Worm (Caenorhabditis elegans): Measurements from ENCODE around the gene mrg-1.
A peak's percentile ranks its signal among the peaks of the same experiment; 100 is the strongest.

mrg-1 gene

DNA sequence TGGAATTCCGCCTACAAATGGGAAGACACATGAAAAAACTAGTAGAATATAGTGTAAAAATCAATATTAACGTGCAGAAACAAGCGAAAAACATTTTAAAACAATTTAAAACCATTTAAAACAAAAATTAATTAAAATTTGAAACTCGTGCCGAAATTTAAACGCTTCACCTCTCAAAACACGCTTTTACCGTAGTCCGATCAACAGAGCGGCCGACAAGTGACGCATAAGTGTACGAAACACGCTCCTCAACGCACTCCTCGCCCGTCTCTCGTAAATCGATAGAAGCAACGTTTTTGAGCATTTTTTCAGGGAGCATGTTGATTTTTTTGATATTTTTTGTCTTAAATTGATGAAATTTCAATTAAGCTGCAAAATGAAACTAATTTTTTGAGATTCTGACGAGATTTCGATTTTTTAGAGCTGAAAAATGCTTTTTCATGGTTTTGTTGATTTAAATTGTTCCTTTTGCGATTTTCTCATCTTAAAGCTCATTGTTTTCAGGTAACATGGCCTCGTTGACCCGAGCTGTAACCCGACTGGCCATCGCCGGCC, 30.6 kb upstream of the mrg-1 start, which contains the start of gene cox-5A (continued):
- TF ChIP-seq ama-1 (optimal IDR thresholded peaks at IDR 0.05) (peak; percentile 85), sma-9 (GFP tag; optimal IDR thresholded peaks at IDR 0.05) (peak; percentile 99), sma-9 (tag; optimal IDR thresholded peaks at IDR 0.05) (no peak), lsy-2 (tag; optimal IDR thresholded peaks at IDR 0.05) (peak; percentile 100), R02D3.7 (tag; optimal IDR thresholded peaks at IDR 0.05) (peak; percentile 85), elt-1 (tag; optimal IDR thresholded peaks at IDR 0.05) (no peak), sma-3 (GFP tag; optimal IDR thresholded peaks at IDR 0.05) (peak; percentile 100), mbf-1 (tag; optimal IDR thresholded peaks at IDR 0.05) (peak; percentile 57), sem-4 (tag; optimal IDR thresholded peaks at IDR 0.05) (peak; percentile 100), zag-1 (tag; optimal IDR thresholded peaks at IDR 0.05) (peak; percentile 96), nhr-77 (tag; optimal IDR thresholded peaks at IDR 0.05) (peak; percentile 90), skn-1 (tag; optimal IDR thresholded peaks at IDR 0.05) (peak; percentile 87), peb-1 (tag; optimal IDR thresholded peaks at IDR 0.05) (no peak), nhr-23 (tag; optimal IDR thresholded peaks at IDR 0.05) (no peak), ceh-16 (tag; optimal IDR thresholded peaks at IDR 0.05) (peak; percentile 93), nhr-11 (tag; optimal IDR thresholded peaks at IDR 0.05) (no peak), nhr-237 (tag; optimal IDR thresholded peaks at IDR 0.05) (peak; percentile 89), elt-3 (tag; optimal IDR thresholded peaks at IDR 0.05) (no peak), C34F6.9 (tag; optimal IDR thresholded peaks at IDR 0.05) (peak; percentile 100), snpc-4 (tag; optimal IDR thresholded peaks at IDR 0.05) (peak; percentile 92), lin-13 (GFP tag; optimal IDR thresholded peaks at IDR 0.05) (peak; percentile 99)

DNA sequence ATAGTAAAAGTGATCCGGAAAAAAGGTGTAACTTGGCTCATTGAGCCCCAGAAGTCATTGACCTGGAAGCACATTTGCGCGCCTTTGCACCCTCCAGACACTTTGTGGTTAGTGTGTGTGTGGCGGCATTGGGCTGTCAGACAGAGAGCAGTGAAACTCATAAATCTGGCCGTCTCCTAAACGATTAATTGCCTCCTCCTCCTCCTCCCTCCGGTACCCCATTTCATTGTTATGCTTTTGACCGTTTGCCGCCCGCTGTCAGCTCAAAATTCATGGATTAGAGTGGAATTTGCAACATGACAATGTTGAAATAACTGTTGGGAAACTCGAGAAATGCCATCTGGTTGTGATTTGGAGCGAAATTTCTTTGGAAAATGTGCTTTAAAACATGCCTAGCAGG, 29.6 kb upstream of the mrg-1 start:
- TF ChIP-seq ceh-16 (tag; optimal IDR thresholded peaks at IDR 0.05) (no peak), blmp-1 (tag; optimal IDR thresholded peaks at IDR 0.05; ENCODE audit: insufficient read depth) (no peak), mab-5 (tag; optimal IDR thresholded peaks at IDR 0.05) (peak; percentile 76), mdl-1 (tag; optimal IDR thresholded peaks at IDR 0.05) (no peak)

DNA sequence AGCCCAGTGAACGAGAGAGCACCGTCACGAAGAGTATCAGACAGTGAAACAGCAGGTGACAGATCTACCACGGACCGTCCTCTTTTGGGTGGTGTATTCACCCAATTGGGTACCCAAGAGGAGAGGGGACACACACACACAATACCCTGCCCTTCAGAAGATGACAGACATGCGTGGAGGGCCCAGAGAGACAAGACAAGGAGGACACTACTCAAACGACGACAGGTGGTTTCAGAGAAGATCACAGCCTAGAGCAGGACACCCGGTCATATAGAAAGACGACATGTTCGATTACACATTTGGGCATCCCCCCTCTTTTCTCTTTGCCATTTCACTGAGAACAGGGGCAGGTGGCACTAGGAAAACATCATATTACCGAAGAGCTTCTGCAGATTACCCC, 19.8 kb upstream of the mrg-1 start:
- TF ChIP-seq ceh-82 (tag; optimal IDR thresholded peaks at IDR 0.05) (no peak), unc-55 (GFP tag; optimal IDR thresholded peaks at IDR 0.05) (no peak), R02D3.7 (tag; optimal IDR thresholded peaks at IDR 0.05) (no peak), alr-1 (tag; optimal IDR thresholded peaks at IDR 0.05) (no peak), nhr-6 (tag; optimal IDR thresholded peaks at IDR 0.05) (no peak), ztf-1 (GFP tag; conservative IDR thresholded peaks at IDR 0.05) (no peak), elt-1 (tag; optimal IDR thresholded peaks at IDR 0.05) (no peak), gmeb-1 (tag; optimal IDR thresholded peaks at IDR 0.05) (no peak), peb-1 (tag; optimal IDR thresholded peaks at IDR 0.05) (no peak), fos-1 (tag; optimal IDR thresholded peaks at IDR 0.05) (no peak), blmp-1 (tag; optimal IDR thresholded peaks at IDR 0.05; ENCODE audit: insufficient read depth) (no peak), skn-1 (tag; optimal IDR thresholded peaks at IDR 0.05) (no peak), nhr-21 (tag; optimal IDR thresholded peaks at IDR 0.05) (no peak), sma-9 (GFP tag; optimal IDR thresholded peaks at IDR 0.05) (no peak), sma-9 (tag; optimal IDR thresholded peaks at IDR 0.05) (no peak)

DNA sequence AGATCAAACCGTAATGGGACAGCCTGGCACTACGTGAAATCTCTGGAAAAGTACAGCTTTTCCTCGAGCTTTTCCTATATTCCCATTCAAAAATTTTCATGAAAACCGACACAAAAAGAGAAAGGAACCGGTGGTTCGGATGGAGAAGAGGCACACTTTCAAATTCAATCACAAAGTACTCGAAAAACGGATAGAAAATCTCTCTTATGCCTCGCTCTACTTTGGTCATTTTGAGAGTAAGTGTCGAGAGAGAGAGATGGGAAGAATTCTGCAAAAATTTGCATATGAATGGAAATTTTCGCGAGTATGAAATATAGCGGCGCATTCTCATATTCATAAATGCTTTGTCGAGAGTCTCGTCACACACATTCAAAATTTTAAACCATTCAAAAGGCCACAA, 18.3 kb upstream of the mrg-1 start:
- TF ChIP-seq sma-9 (GFP tag; optimal IDR thresholded peaks at IDR 0.05): no peak
- no peak for TF ChIP-seq sma-9 (tag; optimal IDR thresholded peaks at IDR 0.05)
- no peak for TF ChIP-seq nhr-11 (tag; optimal IDR thresholded peaks at IDR 0.05)
- TF ChIP-seq dmd-4 (tag; optimal IDR thresholded peaks at IDR 0.05): no peak
- TF ChIP-seq peb-1 (tag; optimal IDR thresholded peaks at IDR 0.05): no peak
- no peak for TF ChIP-seq mdl-1 (tag; optimal IDR thresholded peaks at IDR 0.05)

DNA sequence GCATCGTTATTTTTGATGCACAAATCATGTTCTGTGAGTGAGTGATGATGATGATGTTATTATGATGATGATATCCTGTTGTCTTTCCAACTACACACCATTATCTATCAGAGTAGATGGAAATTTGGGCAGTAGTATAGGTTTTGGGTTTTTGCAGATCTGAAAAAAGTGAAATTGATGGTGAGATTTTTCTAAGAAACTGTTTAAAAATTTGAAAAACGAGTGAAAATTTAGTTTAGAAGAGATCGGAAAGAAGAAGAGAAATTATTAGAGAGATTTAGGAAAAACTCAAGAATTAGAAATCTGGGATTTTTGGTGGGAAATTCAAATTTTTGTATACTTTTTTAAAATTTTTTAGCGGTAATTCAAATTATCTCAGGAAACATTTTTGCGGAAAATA, 17.1 kb upstream of the mrg-1 start, which contains the start of the genes Y37D8A.29 and unc-71:
TSS of gene Y37D8A.29 (minus strand) at position 101 of the 400 bp plus-strand sequence.
TSS of gene unc-71 (minus strand) at position 159 of the 400 bp plus-strand sequence.
- TF ChIP-seq nhr-129 (tag; optimal IDR thresholded peaks at IDR 0.05) (no peak), zag-1 (tag; optimal IDR thresholded peaks at IDR 0.05) (no peak), nhr-21 (tag; optimal IDR thresholded peaks at IDR 0.05) (no peak), ceh-16 (tag; optimal IDR thresholded peaks at IDR 0.05) (no peak), dmd-4 (tag; optimal IDR thresholded peaks at IDR 0.05) (no peak), nhr-25 (tag; optimal IDR thresholded peaks at IDR 0.05) (no peak)
